Fruit fly (Drosophila melanogaster): Measurements from ENCODE around the gene tkv.

The tkv gene

dm6 chr2L:5305240-5305875 lies 34.2 kb upstream of the tkv start (continued):
- TF ChIP-seq schlank (tag; optimal IDR thresholded peaks at IDR 0.05) (no peak), CG3995 (GFP tag; optimal IDR thresholded peaks at IDR 0.05) (no peak), CG6272 (GFP tag; IDR thresholded peaks at IDR 0.05) (no peak), CG6175 (GFP tag; IDR thresholded peaks at IDR 0.05) (0 out of 3 replicates have a peak, but pooled peaks have one; percentile 33), Deaf1 (tag; optimal IDR thresholded peaks at IDR 0.05) (peak; percentile 45), nerfin-2 (GFP tag; IDR thresholded peaks at IDR 0.05; ENCODE audit: partially characterized antibody) (no peak), CG10959 (GFP tag; IDR thresholded peaks at IDR 0.05) (no peak), lab (GFP tag; optimal IDR thresholded peaks at IDR 0.05) (no peak), H2.0 (GFP tag; IDR thresholded peaks at IDR 0.05) (no peak), unc-4 (GFP tag; IDR thresholded peaks at IDR 0.05; ENCODE audit: partially characterized antibody) (no peak), zfh1 (GFP tag; IDR thresholded peaks at IDR 0.05) (no peak), D19A (tag; optimal IDR thresholded peaks at IDR 0.05) (no peak), CG2199 (GFP tag; IDR thresholded peaks at IDR 0.05) (peak; percentile 35; the same call in 1 of the 3 replicates), gsb-n (tag; optimal IDR thresholded peaks at IDR 0.05) (no peak), wor (GFP tag; IDR thresholded peaks at IDR 0.05) (no peak), CG6654 (GFP tag; optimal IDR thresholded peaks at IDR 0.05) (no peak), Atf3 (GFP tag; optimal IDR thresholded peaks at IDR 0.05) (no peak), Dad (GFP tag; optimal IDR thresholded peaks at IDR 0.05) (no peak), CG10543 (GFP tag; optimal IDR thresholded peaks at IDR 0.05) (no peak), Spps (tag; optimal IDR thresholded peaks at IDR 0.05) (no peak), Blimp-1 (GFP tag; optimal IDR thresholded peaks at IDR 0.05) (peak; percentile 89), corto (GFP tag; optimal IDR thresholded peaks at IDR 0.05) (peak; percentile 87), row (GFP tag; IDR thresholded peaks at IDR 0.05) (no peak), Stat92E (GFP tag; optimal IDR thresholded peaks at IDR 0.05) (peak in 1 of 3 experiments; percentile 67), CG11085 (GFP tag; IDR thresholded peaks at IDR 0.05) (no peak), caup (GFP tag; optimal IDR thresholded peaks at IDR 0.05; ENCODE audit: severe bottlenecking) (no peak), Optix (GFP tag; IDR thresholded peaks at IDR 0.05) (no peak), knrl (GFP tag; IDR thresholded peaks at IDR 0.05; ENCODE audit: partially characterized antibody) (no peak), Adf1 (GFP tag; IDR thresholded peaks at IDR 0.05) (peak; percentile 9; the same call in 1 of the 2 replicates), CG6254 (GFP tag; optimal IDR thresholded peaks at IDR 0.05) (no peak), Hr51 (GFP tag; optimal IDR thresholded peaks at IDR 0.05) (no peak), CG7987 (GFP tag; optimal IDR thresholded peaks at IDR 0.05) (peak; percentile 29), HLHmδ (GFP tag; optimal IDR thresholded peaks at IDR 0.05) (no peak), CG12769 (tag; optimal IDR thresholded peaks at IDR 0.05) (no peak), CG15011 (GFP tag; optimal IDR thresholded peaks at IDR 0.05) (no peak), CG18619 (GFP tag; optimal IDR thresholded peaks at IDR 0.05) (no peak), CG34376 (GFP tag; optimal IDR thresholded peaks at IDR 0.05) (no peak), CG15479 (GFP tag; optimal IDR thresholded peaks at IDR 0.05) (peak; percentile 48), CG16863 (GFP tag; optimal IDR thresholded peaks at IDR 0.05) (no peak), grn (GFP tag; optimal IDR thresholded peaks at IDR 0.05) (peak; percentile 92), Myb (GFP tag; optimal IDR thresholded peaks at IDR 0.05) (no peak), nom (GFP tag; optimal IDR thresholded peaks at IDR 0.05) (peak; percentile 58), CG11398 (GFP tag; optimal IDR thresholded peaks at IDR 0.05) (no peak), slou (GFP tag; optimal IDR thresholded peaks at IDR 0.05) (no peak), Tbp (GFP tag; optimal IDR thresholded peaks at IDR 0.05) (no peak), Dp (GFP tag; optimal IDR thresholded peaks at IDR 0.05) (no peak), dmrt99B (tag; optimal IDR thresholded peaks at IDR 0.05) (no peak), CG4360 (GFP tag; IDR thresholded peaks at IDR 0.05) (peak; percentile 29; the same call in 1 of the 2 replicates), Sox102F (GFP tag; optimal IDR thresholded peaks at IDR 0.05) (no peak)
